Worm (Caenorhabditis elegans) whole organism, mixed stage, embryonic: ENCODE measurements around the gene pals-25.

Experiments
- ceh-43 ChIP-seq: fragments of 200-800 bp; sonication (Bioruptor generic); optimal IDR thresholded peaks from 2 replicates; lab custom pipeline; 2018; ENCODE audit warnings: mild to moderate bottlenecking, missing genetic modification characterization, moderate library complexity, missing compliant biosample characterization
- elt-1 ChIP-seq: sonication (generic microtip); optimal IDR thresholded peaks from 2 replicates; lab custom pipeline; 2017; ENCODE audit warnings: missing genetic modification characterization, mild to moderate bottlenecking, missing compliant biosample characterization, antibody characterized with exemption, moderate library complexity, borderline replicate concordance; ENCODE audit not compliant: insufficient read depth
- elt-3 ChIP-seq: fragments of 150-350 bp; optimal IDR thresholded peaks from 2 replicates; lab custom pipeline; 2014; ENCODE audit warnings: missing biosample characterization, missing genetic modification characterization
- ham-2 ChIP-seq: fragments of 200-800 bp; sonication (Bioruptor generic); optimal IDR thresholded peaks from 2 replicates; lab custom pipeline; 2018; ENCODE audit warnings: mild to moderate bottlenecking, missing genetic modification characterization, missing compliant biosample characterization
- hlh-1 ChIP-seq: fragments of 150-350 bp; optimal IDR thresholded peaks from 2 replicates; lab custom pipeline; 2014; ENCODE audit warnings: missing biosample characterization, missing genetic modification reagents, missing genetic modification characterization
- lsy-2 ChIP-seq: fragments of 150-350 bp; optimal IDR thresholded peaks from 2 replicates; lab custom pipeline; 2014; ENCODE audit warnings: missing biosample characterization, missing genetic modification characterization
- mab-5 ChIP-seq: fragments of 150-350 bp; optimal IDR thresholded peaks from 2 replicates; lab custom pipeline; 2014; ENCODE audit warnings: missing biosample characterization, missing genetic modification characterization
- nhr-12 ChIP-seq: fragments of 150-350 bp; optimal IDR thresholded peaks from 2 replicates; lab custom pipeline; 2014; ENCODE audit warnings: missing biosample characterization, missing genetic modification characterization
- nhr-76 ChIP-seq: sonication (generic microtip); optimal IDR thresholded peaks from 2 replicates; lab custom pipeline; 2017; ENCODE audit warnings: missing biosample characterization, missing genetic modification characterization
- pha-4 ChIP-seq: fragments of 150-350 bp; optimal IDR thresholded peaks from 2 replicates; lab custom pipeline; 2018; ENCODE audit warnings: missing biosample characterization, missing genetic modification reagents, missing genetic modification characterization
- sptf-1 ChIP-seq: sonication (generic microtip); optimal IDR thresholded peaks from 2 replicates; lab custom pipeline; 2017; ENCODE audit warnings: mild to moderate bottlenecking, missing genetic modification characterization, moderate library complexity, missing compliant biosample characterization
- unc-62 ChIP-seq: fragments of 150-350 bp; optimal IDR thresholded peaks from 2 replicates; lab custom pipeline; 2014; ENCODE audit warnings: missing biosample characterization, missing genetic modification reagents, missing genetic modification characterization
- zip-8 ChIP-seq: fragments of 150-350 bp; optimal IDR thresholded peaks from 2 replicates; lab custom pipeline; 2014; ENCODE audit warnings: missing biosample characterization, missing genetic modification characterization
- ztf-11 ChIP-seq: fragments of 150-350 bp; optimal IDR thresholded peaks from 2 replicates; lab custom pipeline; 2014; ENCODE audit warnings: missing biosample characterization, missing genetic modification characterization

ce11 chrIII:157980-158379, 23.7 kb downstream of the pals-25 start:
- TF ChIP-seq unc-62 (GFP tag; lab: Kevin White, UChicago) (no peak), zip-8 (no peak), ztf-11 (no peak), nhr-76 (tag; lab: Kevin White, UChicago) (no peak), lsy-2 (tag; lab: Kevin White, UChicago) (no peak), ham-2 (no peak), pha-4 (no peak), ceh-43 (no peak), elt-3 (tag; lab: Kevin White, UChicago) (no peak), mab-5 (tag; lab: Kevin White, UChicago) (no peak), hlh-1 (tag; lab: Kevin White, UChicago) (no peak), sptf-1 (tag; lab: Kevin White, UChicago) (no peak), elt-1 (tag; lab: Kevin White, UChicago) (no peak), nhr-12 (tag; lab: Kevin White, UChicago) (no peak)
